Worm (Caenorhabditis elegans): ENCODE results near the gene Y43F8C.11.

Y43F8C.11 gene

DNA sequence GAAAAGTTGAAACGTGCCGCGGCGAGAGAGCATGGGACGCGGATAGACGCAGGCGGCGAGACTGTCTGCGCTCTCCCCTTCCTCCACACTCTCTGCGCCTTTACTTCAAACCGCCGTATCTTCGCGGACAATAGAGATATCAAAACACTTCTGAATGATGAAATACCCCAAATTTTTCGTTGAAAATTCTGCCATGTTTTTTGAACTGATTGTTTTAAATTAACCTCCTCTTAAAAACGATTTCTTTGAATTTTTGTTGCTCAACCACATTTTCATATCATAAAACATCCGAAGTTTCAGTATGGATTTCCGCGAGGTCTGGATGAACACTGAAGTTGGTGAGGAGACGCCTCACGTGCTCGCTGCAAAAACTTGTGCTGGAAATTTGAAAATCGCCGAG is at the start of gene Y43F8C.11:
Y43F8C.11 (plus strand) TSS at position 301 of the 400 bp plus-strand sequence.
- TF ChIP-seq unc-62 (GFP tag; optimal IDR thresholded peaks at IDR 0.05), result no peak

DNA sequence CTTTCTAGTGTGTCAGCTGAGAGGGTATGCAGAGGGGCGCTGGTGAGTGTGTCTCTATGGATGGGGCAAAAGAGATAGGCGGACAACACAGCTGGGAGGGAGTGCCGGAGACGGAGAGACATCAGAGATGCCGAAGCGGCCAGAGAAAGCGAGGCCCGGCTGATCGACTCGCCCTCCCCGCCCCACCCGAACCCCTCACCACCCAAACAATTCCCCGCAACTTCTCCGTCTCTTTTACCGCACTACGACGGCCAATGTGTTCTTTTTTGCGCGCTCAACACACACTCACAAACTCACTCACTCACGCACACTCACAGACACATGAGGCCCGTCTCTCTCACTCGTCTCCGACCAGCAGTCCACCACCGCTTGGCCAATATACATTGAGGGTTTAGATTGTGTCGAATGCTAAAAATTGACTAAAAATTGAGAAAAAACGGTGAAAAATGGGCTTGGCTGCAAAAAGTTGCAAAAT is 47.6 kb upstream of the Y43F8C.11 start, which contains the start of gene Y43F8C.3:
Y43F8C.3 (minus strand) TSS at position 187 of the 475 bp plus-strand sequence.
- TF ChIP-seq unc-62 (GFP tag; optimal IDR thresholded peaks at IDR 0.05), result no peak

DNA sequence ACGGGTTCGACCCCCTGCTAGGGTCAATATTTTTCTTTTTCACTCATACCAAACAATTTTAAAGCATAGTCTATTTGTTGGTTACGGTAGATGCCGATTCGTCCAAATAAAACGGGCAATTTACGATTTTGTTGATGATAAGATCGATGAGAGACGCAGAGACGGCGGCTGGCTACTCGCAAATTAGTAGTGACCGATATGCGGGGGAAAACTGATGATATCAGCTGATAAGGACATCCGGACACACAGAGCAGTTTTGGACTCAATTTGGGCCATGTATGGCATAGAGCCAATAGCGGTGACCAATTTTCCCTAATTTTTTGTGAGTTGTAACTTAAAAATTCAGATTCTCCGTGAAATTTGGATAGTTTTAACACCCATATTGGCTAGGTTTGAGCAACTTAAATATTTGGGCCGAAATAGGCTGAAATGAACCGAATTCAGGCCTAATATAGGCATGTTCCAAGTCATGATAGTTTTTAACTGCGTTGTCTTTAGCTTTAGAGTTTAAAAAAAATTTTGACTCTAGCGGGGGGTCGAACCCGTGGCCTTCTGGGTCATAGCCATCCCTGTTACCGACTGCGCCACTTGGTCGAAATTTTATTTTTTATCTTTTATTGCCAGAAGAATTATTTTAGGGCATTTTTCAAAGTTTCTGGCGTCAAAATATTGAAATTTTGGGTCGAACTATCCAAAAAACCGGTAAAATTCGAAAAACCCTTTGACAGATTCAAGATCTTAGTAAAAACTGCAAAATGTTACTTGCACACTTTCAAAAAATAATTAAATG is 46.3 kb upstream of the Y43F8C.11 start:
- no peak for TF ChIP-seq unc-62 (GFP tag; optimal IDR thresholded peaks at IDR 0.05)

DNA sequence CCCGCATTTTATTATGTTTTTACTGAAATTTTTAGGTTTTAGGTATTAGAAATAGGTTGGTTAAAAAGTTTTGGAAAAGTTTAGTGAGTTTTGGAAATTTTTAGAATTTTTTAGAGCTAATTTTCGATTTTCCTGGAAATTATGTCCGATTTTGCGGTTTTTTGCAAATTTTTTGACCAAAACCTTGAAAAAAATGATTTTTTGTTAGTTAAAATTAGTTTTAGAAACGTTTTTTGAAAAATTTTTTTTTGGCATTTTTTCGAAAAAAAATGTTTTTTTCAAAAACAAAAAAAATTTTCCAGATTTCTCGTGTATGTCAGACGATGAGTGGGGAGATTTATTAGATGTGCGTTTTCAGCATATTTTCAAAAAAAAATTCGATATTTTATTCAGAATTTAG is 45.3 kb upstream of the Y43F8C.11 start, which contains the start of gene dyf-19:
dyf-19 (plus strand) TSS at position 301 of the 400 bp plus-strand sequence.
- TF ChIP-seq unc-62 (GFP tag; optimal IDR thresholded peaks at IDR 0.05), result no peak

DNA sequence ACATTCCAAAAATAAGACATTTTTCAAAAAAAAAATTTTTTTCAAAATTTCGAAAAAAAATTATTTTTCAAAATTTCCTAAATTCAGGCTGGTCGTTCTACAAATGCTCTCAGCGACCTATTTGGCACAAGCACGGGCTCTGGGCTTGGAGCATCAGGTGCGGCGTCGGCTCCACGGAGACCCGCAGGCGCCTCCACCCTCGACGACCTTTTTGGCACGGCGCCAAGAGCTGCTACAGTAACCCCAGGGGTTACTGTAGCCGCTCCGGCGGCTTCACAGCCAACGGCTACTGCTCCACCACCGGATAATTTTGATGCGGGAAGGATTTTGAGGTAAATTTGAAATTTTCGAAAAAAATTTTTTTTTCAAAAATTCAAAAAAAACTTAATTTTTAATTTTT is 44.3 kb upstream of the Y43F8C.11 start:
- no peak for TF ChIP-seq unc-62 (GFP tag; optimal IDR thresholded peaks at IDR 0.05)

DNA sequence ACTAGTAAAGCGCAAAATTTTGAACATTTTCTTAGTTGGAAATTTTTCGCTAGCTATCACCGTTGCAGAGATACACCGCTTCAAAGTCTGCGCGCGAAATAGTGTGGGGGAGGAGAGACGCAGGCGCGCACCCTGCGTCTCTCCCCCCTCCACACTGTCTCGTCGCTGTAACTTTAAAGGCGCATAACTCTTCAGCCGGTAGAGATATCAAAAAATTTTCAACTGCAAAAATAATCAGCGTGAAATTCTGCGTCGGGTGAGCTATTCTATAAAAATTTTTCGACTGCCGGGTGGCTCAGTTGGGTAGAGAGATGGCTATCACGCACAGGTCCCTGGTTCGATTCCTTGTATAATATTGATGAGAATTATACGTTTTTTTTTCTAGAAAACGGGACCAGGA is 40.5 kb upstream of the Y43F8C.11 start:
- no peak for TF ChIP-seq unc-62 (GFP tag; optimal IDR thresholded peaks at IDR 0.05)

DNA sequence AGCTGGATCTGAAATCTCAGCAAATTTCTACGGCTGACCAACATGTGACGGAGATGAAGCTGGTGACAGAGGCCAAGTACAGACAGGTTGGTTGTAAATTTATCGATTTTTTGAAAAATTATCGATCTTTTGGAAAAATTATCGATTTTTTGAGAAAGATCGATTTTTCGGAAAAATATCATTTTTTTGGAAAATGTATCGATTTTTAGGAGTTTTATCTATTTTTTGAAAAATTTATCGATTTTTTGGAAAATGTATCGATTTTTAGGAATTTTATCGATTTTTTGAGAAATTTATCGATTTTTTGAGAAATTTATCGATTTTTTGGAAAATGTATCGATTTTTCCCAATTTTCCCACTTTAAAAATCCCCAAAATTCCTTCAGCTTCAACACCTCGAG is 40.1 kb upstream of the Y43F8C.11 start:
- no peak for TF ChIP-seq unc-62 (GFP tag; optimal IDR thresholded peaks at IDR 0.05)

DNA sequence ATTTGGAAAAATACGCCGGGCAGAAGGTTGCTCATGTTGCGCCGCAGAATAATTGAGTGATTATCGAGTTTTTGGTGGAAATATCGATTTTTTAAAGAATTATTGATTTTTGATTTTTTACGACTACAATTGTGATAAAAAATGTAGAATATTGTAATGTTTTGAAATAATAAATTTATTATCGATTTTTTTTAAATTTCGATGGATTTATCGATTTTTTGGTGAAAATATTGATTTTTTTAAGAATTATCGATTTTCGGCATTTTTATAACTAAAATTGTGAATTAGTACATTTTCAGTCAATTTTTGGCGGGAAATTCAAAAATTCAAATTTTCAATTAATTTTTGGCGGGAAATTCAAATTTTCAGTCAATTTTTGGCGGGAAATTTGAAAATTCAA is 39.5 kb upstream of the Y43F8C.11 start:
- no peak for TF ChIP-seq unc-62 (GFP tag; optimal IDR thresholded peaks at IDR 0.05)

DNA sequence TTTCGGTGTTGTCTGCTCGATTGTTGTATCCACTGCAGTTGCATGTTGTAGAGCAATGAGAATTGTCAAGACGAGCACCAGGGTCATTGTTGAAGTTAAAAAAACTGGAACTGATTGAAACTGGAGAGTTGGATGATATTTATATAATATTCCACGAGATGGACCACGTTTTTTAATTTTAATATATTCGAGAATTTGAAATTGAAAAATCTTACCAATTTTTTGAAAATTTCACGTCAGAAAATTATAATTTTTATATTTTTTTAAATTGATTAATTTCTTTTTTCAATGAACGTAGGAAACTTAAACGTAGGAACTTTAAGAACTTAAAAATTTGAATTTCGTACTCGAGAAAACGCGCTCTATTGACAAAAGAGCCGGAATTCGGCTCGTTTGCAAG is 37.5 kb upstream of the Y43F8C.11 start, which contains the start of gene Y43F8C.5:
Y43F8C.5 (minus strand) TSS at position 101 of the 400 bp plus-strand sequence.
- no peak for TF ChIP-seq unc-62 (GFP tag; optimal IDR thresholded peaks at IDR 0.05)

DNA sequence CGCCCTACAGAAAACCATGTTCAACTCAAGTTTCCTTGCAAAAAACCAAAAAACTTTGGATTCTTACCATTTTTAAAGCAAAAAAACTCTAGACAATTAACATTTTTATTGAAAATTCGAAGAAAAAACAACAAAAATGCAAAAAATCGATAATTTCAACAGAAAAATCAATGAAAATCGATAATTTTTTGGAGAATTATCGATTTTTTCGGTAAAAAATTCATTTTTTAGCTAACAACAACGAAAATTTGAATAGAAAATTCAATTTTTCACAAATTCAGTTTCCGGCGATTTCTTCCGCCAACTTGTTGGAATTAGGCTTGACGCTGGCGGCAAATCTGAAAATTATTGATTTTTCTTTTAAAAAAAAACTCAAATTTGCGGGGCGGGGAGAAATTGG is 37.1 kb upstream of the Y43F8C.11 start:
- no peak for TF ChIP-seq unc-62 (GFP tag; optimal IDR thresholded peaks at IDR 0.05)

DNA sequence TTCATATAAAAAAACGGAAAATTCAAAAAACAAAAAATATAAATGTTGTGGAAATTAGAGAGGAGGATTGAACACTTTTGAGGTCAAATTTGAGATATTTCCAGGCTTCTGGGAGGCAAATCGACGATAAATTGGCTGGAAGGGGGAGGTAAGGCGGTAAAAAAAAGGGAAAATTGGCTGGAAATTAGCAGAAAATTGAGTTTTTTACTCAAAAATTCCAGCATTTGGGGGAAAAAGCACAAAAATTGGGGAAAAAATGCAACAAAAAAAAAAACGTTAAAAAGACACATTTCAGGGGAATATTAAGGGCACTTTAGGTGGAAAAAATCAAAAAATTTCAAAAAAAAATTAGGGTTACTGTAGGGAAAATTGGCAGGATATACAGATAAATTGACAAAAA is 35.9 kb upstream of the Y43F8C.11 start:
- no peak for TF ChIP-seq unc-62 (GFP tag; optimal IDR thresholded peaks at IDR 0.05)

DNA sequence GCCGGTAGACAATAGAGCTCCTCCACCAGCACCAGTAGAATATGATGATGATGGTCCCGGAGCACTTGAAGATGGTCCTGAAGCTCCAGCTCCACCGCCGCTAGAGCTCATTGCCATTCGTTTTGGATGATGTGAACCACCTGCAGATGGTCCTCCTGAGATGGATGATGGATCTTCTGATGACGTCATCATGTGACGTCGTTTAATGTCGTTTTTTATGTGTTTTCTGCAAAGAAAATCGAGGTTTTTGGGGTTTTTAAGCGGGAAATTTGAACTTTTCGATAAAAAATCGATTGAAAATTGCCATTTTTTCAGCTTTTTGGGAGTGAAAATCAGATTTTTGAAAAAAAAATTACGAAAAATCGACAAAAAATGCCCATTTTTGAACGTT is 33.9 kb upstream of the Y43F8C.11 start:
- no peak for TF ChIP-seq unc-62 (GFP tag; optimal IDR thresholded peaks at IDR 0.05)

DNA sequence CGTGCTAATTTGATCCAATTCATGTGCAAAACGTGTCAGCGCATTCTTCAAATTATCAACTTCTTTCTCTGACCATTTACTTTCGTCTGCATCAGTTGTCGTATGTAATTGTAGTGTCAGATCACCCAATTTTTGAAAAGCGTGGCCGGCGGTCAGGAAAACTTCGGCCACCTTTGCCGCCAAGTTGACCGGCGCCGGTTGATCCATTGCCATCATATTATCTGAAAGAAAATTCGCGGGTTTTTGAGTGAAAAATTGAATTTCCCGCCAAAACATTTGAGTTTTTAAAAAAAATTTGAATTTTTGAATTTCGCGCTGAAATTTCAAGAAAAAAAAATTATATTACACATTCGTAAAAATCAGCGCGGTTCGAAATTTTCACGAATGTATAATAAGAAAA is 32.2 kb upstream of the Y43F8C.11 start:
- no peak for TF ChIP-seq unc-62 (GFP tag; optimal IDR thresholded peaks at IDR 0.05)

DNA sequence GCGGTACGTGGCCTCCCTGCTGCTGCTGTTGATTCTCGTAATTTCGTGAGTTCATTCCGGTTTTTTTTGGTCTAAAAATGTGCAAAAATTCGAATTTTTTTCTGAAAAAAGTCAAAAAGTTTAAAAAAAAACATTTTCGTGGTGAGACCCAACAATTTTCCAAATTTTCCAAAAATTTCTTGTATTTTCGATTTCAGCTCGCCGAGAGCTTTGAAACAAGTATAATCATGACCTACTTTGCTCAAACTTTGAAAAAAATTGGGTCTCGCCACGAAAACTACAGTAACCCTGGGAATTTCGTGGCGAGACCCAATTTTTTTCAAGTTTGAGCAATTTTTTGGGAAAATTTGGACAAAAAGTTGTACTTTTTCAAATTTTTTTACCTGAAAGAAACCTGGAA is 29.3 kb upstream of the Y43F8C.11 start, which contains the start of gene Y43F8C.6:
Y43F8C.6 (minus strand) TSS at position 101 of the 400 bp plus-strand sequence.
- TF ChIP-seq unc-62 (GFP tag; optimal IDR thresholded peaks at IDR 0.05), result no peak

DNA sequence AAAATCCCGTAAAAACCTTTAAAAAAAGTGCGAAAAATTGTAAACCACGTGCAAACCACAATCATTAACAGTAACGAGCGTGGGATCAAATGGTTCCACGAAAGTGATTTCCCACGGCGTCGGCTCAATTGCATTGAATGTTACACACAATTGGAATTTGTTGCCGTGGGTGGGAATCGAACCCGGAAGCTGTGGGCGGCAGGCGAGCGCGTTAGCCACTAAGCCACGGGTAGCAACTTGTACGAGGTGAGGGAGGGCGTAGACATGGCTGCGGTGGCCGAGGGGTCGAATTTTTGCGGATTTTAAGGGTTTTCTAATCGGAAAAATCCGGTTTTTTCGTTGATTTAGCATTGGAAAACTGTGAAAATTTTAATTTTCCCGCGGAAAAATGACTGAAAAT is 27.0 kb upstream of the Y43F8C.11 start:
- no peak for TF ChIP-seq unc-62 (GFP tag; optimal IDR thresholded peaks at IDR 0.05)

DNA sequence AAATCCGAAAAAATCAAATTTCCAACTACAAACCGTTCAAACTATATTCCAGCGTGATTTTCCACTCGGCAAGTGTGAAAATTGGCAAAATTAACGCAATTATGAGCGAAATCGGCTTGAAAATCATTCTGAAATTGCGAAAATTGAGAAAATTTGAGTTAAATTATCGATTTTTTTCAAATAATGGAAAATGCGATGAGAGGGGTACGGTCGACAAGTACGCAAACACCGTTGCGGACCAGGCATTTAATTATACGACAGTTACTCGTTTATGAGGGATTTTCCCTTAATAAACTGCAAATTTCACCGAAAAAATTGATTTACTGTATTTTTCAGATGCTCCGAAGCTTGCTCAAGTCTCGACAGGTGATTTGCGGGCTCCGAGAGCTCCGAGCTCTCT is 26.2 kb upstream of the Y43F8C.11 start, which contains the start of the genes Y43F8C.7 and mrps-28:
Y43F8C.7 (minus strand) TSS at position 128 of the 400 bp plus-strand sequence.
mrps-28 (plus strand) TSS at position 337 of the 400 bp plus-strand sequence.
- no peak for TF ChIP-seq unc-62 (GFP tag; optimal IDR thresholded peaks at IDR 0.05)

DNA sequence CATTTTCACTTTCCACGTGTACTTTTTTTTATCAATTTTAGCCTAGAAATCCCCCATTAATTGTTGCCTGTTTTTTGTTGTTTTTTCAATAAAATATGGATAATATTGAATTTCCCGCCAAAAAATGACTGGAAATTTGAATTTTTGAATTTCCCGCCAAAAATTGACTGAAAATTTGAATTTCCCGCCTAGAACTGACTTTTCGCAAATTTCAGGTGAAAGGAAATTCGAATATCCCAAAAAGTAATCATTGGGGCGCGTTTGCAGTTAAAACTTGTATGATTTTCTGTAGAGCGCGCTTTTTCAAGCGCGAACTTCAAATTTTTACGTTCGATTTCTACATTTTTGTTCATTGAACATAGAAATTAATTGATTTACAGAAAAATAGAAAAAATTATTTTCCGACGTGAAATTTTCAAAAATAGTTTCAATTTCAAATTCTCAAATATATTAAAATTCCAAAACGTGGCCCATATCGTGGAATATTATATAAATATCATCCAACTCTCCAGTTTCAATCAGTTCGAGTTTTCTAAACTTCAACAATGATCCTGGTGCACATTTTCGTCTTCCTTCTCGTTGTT is 24.4 kb upstream of the Y43F8C.11 start, which contains the start of gene Y43F8C.9:
Y43F8C.9 (plus strand) TSS at position 534 of the 584 bp plus-strand sequence.
- TF ChIP-seq unc-62 (GFP tag; optimal IDR thresholded peaks at IDR 0.05), result no peak
